Fruit fly (Drosophila melanogaster) whole organism, wandering third instar larva: ENCODE results near the gene CG14837.

Experiments used
- Abd-B ChIP-seq: fragments of >200 bp; optimal IDR thresholded peaks from 2 replicates; lab custom pipeline; 2017; ENCODE audit warnings: missing biosample characterization, missing genetic modification characterization
- CG32264 ChIP-seq: fragments of 200-800 bp; sonication (Bioruptor generic); optimal IDR thresholded peaks from 2 replicates; lab custom pipeline; 2016; ENCODE audit warnings: missing biosample characterization, missing genetic modification characterization
- CG9705 ChIP-seq: fragments of 200-800 bp; sonication (Bioruptor generic); optimal IDR thresholded peaks from 2 replicates; lab custom pipeline; 2018; ENCODE audit warnings: missing biosample characterization, mild to moderate bottlenecking, missing genetic modification characterization
- CrebA ChIP-seq: fragments of 200-800 bp; sonication (Bioruptor generic); optimal IDR thresholded peaks from 2 replicates; lab custom pipeline; 2016; ENCODE audit warnings: missing biosample characterization, mild to moderate bottlenecking, missing genetic modification characterization, borderline replicate concordance
- Dfd ChIP-seq: fragments of >200 bp; optimal IDR thresholded peaks from 2 replicates; lab custom pipeline; 2017; ENCODE audit warnings: missing biosample characterization, missing genetic modification characterization
- Dif ChIP-seq: fragments of 200-275, 200-300 bp; sonication (Bioruptor generic); optimal IDR thresholded peaks from 2 replicates; lab custom pipeline; 2018; ENCODE audit warnings: missing biosample characterization, missing genetic modification characterization; ENCODE audit not compliant: partially characterized antibody
- GATAd ChIP-seq: sonication (Bioruptor generic); optimal IDR thresholded peaks from 2 replicates; lab custom pipeline; 2016; ENCODE audit warnings: missing biosample characterization, missing genetic modification characterization
- HLH106 ChIP-seq: fragments of 200-800 bp; optimal IDR thresholded peaks from 3 replicates; lab custom pipeline; 2019; ENCODE audit warnings: missing biosample characterization, mild to moderate bottlenecking, missing genetic modification characterization, moderate library complexity
- Hr78 ChIP-seq: fragments of >200 bp; optimal IDR thresholded peaks from 2 replicates; lab custom pipeline; 2017; ENCODE audit warnings: missing biosample characterization, missing genetic modification characterization
- Hr83 ChIP-seq: fragments of 200-300 bp; sonication (Bioruptor generic); optimal IDR thresholded peaks from 2 replicates; lab custom pipeline; 2016; ENCODE audit warnings: missing biosample characterization, mild to moderate bottlenecking, missing genetic modification characterization, moderate library complexity; ENCODE audit not compliant: poor library complexity, severe bottlenecking
- Jra ChIP-seq: sonication (Bioruptor generic); optimal IDR thresholded peaks from 2 replicates; lab custom pipeline; 2016; ENCODE audit warnings: missing biosample characterization, missing genetic modification characterization
- Mio ChIP-seq: sonication (Bioruptor generic); optimal IDR thresholded peaks from 2 replicates; lab custom pipeline; 2016; ENCODE audit warnings: missing biosample characterization, missing genetic modification characterization
- Myc ChIP-seq: fragments of >200 bp; optimal IDR thresholded peaks from 2 replicates; lab custom pipeline; 2017
- N ChIP-seq: fragments of >200 bp; optimal IDR thresholded peaks from 2 replicates; lab custom pipeline; 2018; ENCODE audit warnings: missing biosample characterization, missing external identifiers, missing genetic modification characterization
- OdsH ChIP-seq: fragments of 200-800 bp; sonication (Bioruptor generic); optimal IDR thresholded peaks from 2 replicates; lab custom pipeline; 2016; ENCODE audit warnings: missing biosample characterization, mild to moderate bottlenecking, missing genetic modification characterization
- Rel ChIP-seq, 2 experiments: fragments of 200-800 bp; sonication (Bioruptor generic) in 1 of 2; optimal IDR thresholded peaks; 2 replicates in 1 of 2; 3 replicates in 1 of 2; lab custom pipeline; 2016 to 2019; ENCODE audit warnings: mild to moderate bottlenecking in 2 of 2, missing biosample characterization in 2 of 2, missing genetic modification characterization in 2 of 2, moderate library complexity in 1 of 2
- Sp1 ChIP-seq: fragments of 200-800 bp; sonication (Bioruptor generic); optimal IDR thresholded peaks from 3 replicates; lab custom pipeline; 2019; ENCODE audit warnings: missing biosample characterization, mild to moderate bottlenecking, missing genetic modification characterization, moderate library complexity
- Vsx2 ChIP-seq: fragments of 200-300, 225-300 bp; sonication (Bioruptor generic); optimal IDR thresholded peaks from 2 replicates; lab custom pipeline; 2018; ENCODE audit warnings: missing biosample characterization, missing genetic modification characterization; ENCODE audit not compliant: partially characterized antibody
- br ChIP-seq: fragments of 200-800 bp; sonication (Bioruptor generic); optimal IDR thresholded peaks from 2 replicates; lab custom pipeline; 2016; ENCODE audit warnings: missing biosample characterization, missing genetic modification characterization
- brk ChIP-seq: fragments of 200-800 bp; sonication (Bioruptor generic); optimal IDR thresholded peaks from 2 replicates; lab custom pipeline; 2016; ENCODE audit warnings: missing biosample characterization, mild to moderate bottlenecking, missing genetic modification characterization
- dl ChIP-seq, 2 experiments: fragments of 175-275, 200-275 bp in 1 of 2; fragments of 200-275 bp in 1 of 2; sonication (Bioruptor generic); optimal IDR thresholded peaks; lab custom pipeline; 2018; ENCODE audit warnings: mild to moderate bottlenecking in 2 of 2, missing biosample characterization in 2 of 2, missing genetic modification characterization in 2 of 2, moderate library complexity in 2 of 2; ENCODE audit not compliant: partially characterized antibody in 2 of 2, insufficient read depth in 1 of 2
- dmrt93B ChIP-seq: fragments of 200-800 bp; sonication (Bioruptor generic); optimal IDR thresholded peaks from 2 replicates; lab custom pipeline; 2018; ENCODE audit warnings: missing biosample characterization, mild to moderate bottlenecking, missing genetic modification characterization
- dsf ChIP-seq: sonication (Bioruptor generic); optimal IDR thresholded peaks from 2 replicates; lab custom pipeline; 2016; ENCODE audit warnings: missing biosample characterization, missing genetic modification characterization, borderline replicate concordance
- foxo ChIP-seq, 2 experiments: fragments of 200-800 bp; sonication (Bioruptor generic); optimal IDR thresholded peaks; 2 replicates in 1 of 2; 3 replicates in 1 of 2; lab custom pipeline; 2016 to 2017; ENCODE audit warnings: missing biosample characterization in 2 of 2, missing genetic modification characterization in 2 of 2
- fru ChIP-seq: fragments of 200-800 bp; sonication (Bioruptor generic); optimal IDR thresholded peaks from 3 replicates; lab custom pipeline; 2016; ENCODE audit warnings: missing biosample characterization, mild to moderate bottlenecking, missing genetic modification characterization
- h ChIP-seq: fragments of 200-800 bp; sonication (Bioruptor generic); optimal IDR thresholded peaks from 3 replicates; lab custom pipeline; 2016; ENCODE audit warnings: missing biosample characterization, mild to moderate bottlenecking, missing genetic modification characterization
- jim ChIP-seq: fragments of 175-275, 200-325 bp; sonication (Bioruptor generic); optimal IDR thresholded peaks from 2 replicates; lab custom pipeline; 2016; ENCODE audit warnings: missing biosample characterization, mild to moderate bottlenecking, missing genetic modification characterization
- lola ChIP-seq: fragments of >200 bp; optimal IDR thresholded peaks from 2 replicates; lab custom pipeline; 2017; ENCODE audit warnings: missing biosample characterization, missing genetic modification characterization
- pan ChIP-seq: fragments of >200 bp; optimal IDR thresholded peaks from 2 replicates; lab custom pipeline; 2017
- psq ChIP-seq: fragments of 200-800 bp; sonication (Bioruptor generic); optimal IDR thresholded peaks from 3 replicates; lab custom pipeline; 2017; ENCODE audit warnings: missing biosample characterization, mild to moderate bottlenecking, missing genetic modification characterization, moderate library complexity
- rgr ChIP-seq: fragments of 200-800 bp; sonication (Bioruptor generic); optimal IDR thresholded peaks from 3 replicates; lab custom pipeline; 2016; ENCODE audit warnings: missing biosample characterization, mild to moderate bottlenecking, missing genetic modification characterization
- tai ChIP-seq: sonication (Bioruptor generic); optimal IDR thresholded peaks from 2 replicates; lab custom pipeline; 2016; ENCODE audit warnings: missing biosample characterization, missing genetic modification characterization
- usp ChIP-seq: fragments of >200 bp; optimal IDR thresholded peaks from 2 replicates; lab custom pipeline; 2017; ENCODE audit warnings: missing biosample characterization, missing genetic modification characterization
- woc ChIP-seq: sonication (Bioruptor generic); optimal IDR thresholded peaks from 2 replicates; lab custom pipeline; 2016; ENCODE audit warnings: missing biosample characterization, mild to moderate bottlenecking, missing genetic modification characterization

CG14837 gene

dm6 chr3L:7590898-7591297, 31.1 kb upstream of the CG14837 start, which contains the start of gene t-Grip84:
TSS of gene t-Grip84 (minus strand) at chr3L:7590998.
- TF ChIP-seq CrebA (no peak), Rel (GFP tag; optimal IDR thresholded peaks at IDR 0.05; lab: Kevin White, UChicago) (no peak), Rel (tag; optimal IDR thresholded peaks at IDR 0.05; lab: Kevin White, UChicago) (no peak), GATAd (no peak), lola (GFP tag; lab: Kevin White, UChicago) (no peak)
- TF ChIP-seq, all 38 proteins: peak for 0

- no peak for TF ChIP-seq CG9705 (GFP tag; lab: Kevin White, UChicago)
- TF ChIP-seq Hr78, result no peak
- no peak for TF ChIP-seq dl (GFP tag; optimal IDR thresholded peaks at IDR 0.05; lab: Kevin White, UChicago; ENCODE audit: insufficient read depth in 1 of 2, partially characterized antibody in 2 of 2)
- TF ChIP-seq Dif (GFP tag; lab: Kevin White, UChicago), result no peak
- no peak for TF ChIP-seq N (GFP tag; lab: Kevin White, UChicago)
- no peak for TF ChIP-seq Dfd (GFP tag; lab: Kevin White, UChicago)
- no peak for TF ChIP-seq pan (lab: Kevin White, UChicago)
- TF ChIP-seq Myc, result no peak
- TF ChIP-seq usp, result no peak
- TF ChIP-seq tai (GFP tag; lab: Kevin White, UChicago), result no peak
- TF ChIP-seq OdsH (GFP tag; lab: Kevin White, UChicago), result no peak
- TF ChIP-seq brk (GFP tag; lab: Kevin White, UChicago), result no peak
- no peak for TF ChIP-seq rgr (GFP tag; lab: Kevin White, UChicago)
- no peak for TF ChIP-seq dmrt93B
- TF ChIP-seq CrebA, result no peak
- no peak for TF ChIP-seq GATAd
- no peak for TF ChIP-seq woc (GFP tag; lab: Kevin White, UChicago)
- TF ChIP-seq Abd-B (GFP tag; lab: Kevin White, UChicago), result no peak
- TF ChIP-seq dsf (GFP tag; lab: Kevin White, UChicago), result no peak
- no peak for TF ChIP-seq Sp1 (GFP tag; lab: Kevin White, UChicago)
Observed at dm6 chr3L:7583154-7583553, 23.3 kb upstream of the CG14837 start, which contains the start of gene mmm. TSS of gene mmm (plus strand) at chr3L:7583454.

dm6 chr3L:7572948-7573347, 13.1 kb upstream of the CG14837 start:
- no peak for TF ChIP-seq Myc
- TF ChIP-seq brk (GFP tag; lab: Kevin White, UChicago), result no peak
- no peak for TF ChIP-seq Mio (GFP tag; lab: Kevin White, UChicago)
- TF ChIP-seq Vsx2 (GFP tag; lab: Kevin White, UChicago), result no peak
- no peak for TF ChIP-seq rgr (GFP tag; lab: Kevin White, UChicago)

dm6 chr3L:7562310-7562709, 2.5 kb upstream of the CG14837 start, which contains the start of gene frac:
TSS of gene frac (plus strand) at chr3L:7562610.
- TF ChIP-seq Hr83 (GFP tag; lab: Kevin White, UChicago), result no peak
- no peak for TF ChIP-seq foxo (GFP tag; optimal IDR thresholded peaks at IDR 0.05; lab: Kevin White, UChicago)
- no peak for TF ChIP-seq pan (lab: Kevin White, UChicago)
- TF ChIP-seq fru (GFP tag; lab: Kevin White, UChicago), result no peak
- TF ChIP-seq Rel (GFP tag; optimal IDR thresholded peaks at IDR 0.05; lab: Kevin White, UChicago), result no peak
- no peak for TF ChIP-seq Rel (tag; optimal IDR thresholded peaks at IDR 0.05; lab: Kevin White, UChicago)
- TF ChIP-seq Vsx2 (GFP tag; lab: Kevin White, UChicago), result no peak
- TF ChIP-seq jim (GFP tag; lab: Kevin White, UChicago), result no peak
- TF ChIP-seq usp, result no peak
- TF ChIP-seq CG9705 (GFP tag; lab: Kevin White, UChicago), result no peak
- TF ChIP-seq dmrt93B, result no peak
- TF ChIP-seq HLH106, result no peak
- TF ChIP-seq h (GFP tag; lab: Kevin White, UChicago), result no peak
- no peak for TF ChIP-seq Mio (GFP tag; lab: Kevin White, UChicago)
- no peak for TF ChIP-seq Jra (GFP tag; lab: Kevin White, UChicago)
- TF ChIP-seq, all 38 proteins: peak for 0

dm6 chr3L:7560580-7560979, 743 bp upstream of the CG14837 start:
- TF ChIP-seq jim (GFP tag; lab: Kevin White, UChicago) (no peak), CG32264 (GFP tag; lab: Kevin White, UChicago) (no peak), Hr83 (GFP tag; lab: Kevin White, UChicago) (no peak), OdsH (GFP tag; lab: Kevin White, UChicago) (no peak), Rel (GFP tag; optimal IDR thresholded peaks at IDR 0.05; lab: Kevin White, UChicago) (no peak), Rel (tag; optimal IDR thresholded peaks at IDR 0.05; lab: Kevin White, UChicago) (no peak), br (GFP tag; lab: Kevin White, UChicago) (no peak), usp (no peak), CrebA (no peak), psq (GFP tag; lab: Kevin White, UChicago) (no peak), Vsx2 (GFP tag; lab: Kevin White, UChicago) (no peak), GATAd (no peak), CG9705 (GFP tag; lab: Kevin White, UChicago) (no peak), dsf (GFP tag; lab: Kevin White, UChicago) (no peak)
- TF ChIP-seq, all 38 proteins: peak for 0
